Worm (Caenorhabditis elegans) whole organism, young adult: ENCODE results near the gene dhcr-7.
A peak's percentile ranks its signal among the peaks of the same experiment; 100 is the strongest.

Source experiments
- C17E4.6 ChIP-seq: fragments of 200-800 bp; sonication (Bioruptor generic); IDR thresholded peaks from 2 replicates; pipeline ENCODE4 v1.3.6; 2022; ENCODE audit warnings: missing genetic modification reagents, missing genetic modification characterization, missing compliant biosample characterization
- D2030.7 ChIP-seq: fragments of 200-800 bp; sonication (Bioruptor generic); IDR thresholded peaks from 2 replicates; pipeline ENCODE4 v1.3.6; 2022; ENCODE audit warnings: missing genetic modification reagents, missing genetic modification characterization, missing compliant biosample characterization
- F52B5.7 ChIP-seq: sonication (generic microtip); optimal IDR thresholded peaks from 2 replicates; lab custom pipeline; 2016; ENCODE audit warnings: mild to moderate bottlenecking, missing genetic modification characterization, missing compliant biosample characterization
- F57C9.4 ChIP-seq: sonication (generic microtip); optimal IDR thresholded peaks from 2 replicates; lab custom pipeline; 2017; ENCODE audit warnings: mild to moderate bottlenecking, missing genetic modification characterization, missing compliant biosample characterization
- Y53F4B.3 ChIP-seq: fragments of 200-800 bp; sonication (Bioruptor generic); IDR thresholded peaks from 2 replicates; pipeline ENCODE4 v1.3.6; 2022; ENCODE audit warnings: missing genetic modification reagents, missing genetic modification characterization, missing compliant biosample characterization
- Y56A3A.18 ChIP-seq: fragments of 200-800 bp; sonication (Bioruptor generic); IDR thresholded peaks from 2 replicates; pipeline ENCODE4 v1.3.6; 2022; ENCODE audit warnings: missing genetic modification reagents, missing genetic modification characterization, missing compliant biosample characterization
- ama-1 ChIP-seq, 3 experiments: fragments of 150-350 bp in 1 of 3; sonication (generic microtip) in 2 of 3; optimal IDR thresholded peaks; 2 replicates each; lab custom pipeline; 2014 to 2018; ENCODE audit warnings: missing biosample characterization in 2 of 3, missing genetic modification characterization in 2 of 3, missing genetic modification reagents in 2 of 3
- atf-7 ChIP-seq: sonication (generic microtip); optimal IDR thresholded peaks from 2 replicates; lab custom pipeline; 2017; ENCODE audit warnings: mild to moderate bottlenecking, missing genetic modification characterization, missing compliant biosample characterization
- athp-1 ChIP-seq: sonication (generic microtip); optimal IDR thresholded peaks from 2 replicates; lab custom pipeline; 2017; ENCODE audit warnings: mild to moderate bottlenecking, missing genetic modification characterization, missing compliant biosample characterization
- bed-2 ChIP-seq: fragments of 200-800 bp; sonication (Bioruptor generic); IDR thresholded peaks from 2 replicates; pipeline ENCODE4 v1.3.6; 2022; ENCODE audit warnings: missing genetic modification reagents, missing genetic modification characterization, missing compliant biosample characterization
- ceh-100 ChIP-seq: fragments of 200-800 bp; sonication (Bioruptor generic); IDR thresholded peaks from 2 replicates; pipeline ENCODE4 v1.3.6; 2022; ENCODE audit warnings: missing genetic modification reagents, missing genetic modification characterization, missing compliant biosample characterization
- ceh-27 ChIP-seq: fragments of 200-800 bp; sonication (Bioruptor generic); optimal IDR thresholded peaks from 2 replicates; lab custom pipeline; 2018; ENCODE audit warnings: mild to moderate bottlenecking, missing genetic modification characterization, moderate library complexity, missing compliant biosample characterization
- ceh-58 ChIP-seq: fragments of 200-800 bp; sonication (Bioruptor generic); IDR thresholded peaks from 2 replicates; pipeline ENCODE4 v1.3.6; 2022; ENCODE audit warnings: missing genetic modification characterization, missing compliant biosample characterization
- chd-7 ChIP-seq: sonication (generic microtip); optimal IDR thresholded peaks from 2 replicates; lab custom pipeline; 2016; ENCODE audit warnings: mild to moderate bottlenecking, missing genetic modification characterization, moderate library complexity, missing compliant biosample characterization
- dpl-1 ChIP-seq: fragments of 150-350 bp; optimal IDR thresholded peaks from 2 replicates; lab custom pipeline; 2014; ENCODE audit warnings: missing biosample characterization, missing genetic modification reagents, missing genetic modification characterization
- hsf-1 ChIP-seq: fragments of 200-800 bp; sonication (Bioruptor generic); IDR thresholded peaks from 2 replicates; pipeline ENCODE4 v1.3.6; 2022; ENCODE audit warnings: missing genetic modification reagents, missing genetic modification characterization, missing compliant biosample characterization
- let-607 ChIP-seq, 2 experiments: fragments of 200-800 bp in 1 of 2; sonication (Bioruptor generic) in 1 of 2; sonication (generic microtip) in 1 of 2; optimal IDR thresholded peaks; 2 replicates each; lab custom pipeline; 2016 to 2018; ENCODE audit warnings: mild to moderate bottlenecking in 2 of 2, missing compliant biosample characterization in 2 of 2, missing genetic modification characterization in 2 of 2, moderate library complexity in 2 of 2, missing genotype in 1 of 2
- lin-26 ChIP-seq: fragments of 200-800 bp; sonication (Bioruptor generic); IDR thresholded peaks from 2 replicates; pipeline ENCODE4 v1.3.6; 2022; ENCODE audit warnings: missing genetic modification reagents, missing genetic modification characterization, missing compliant biosample characterization
- lin-35 ChIP-seq, 3 experiments: fragments of 150-350 bp in 2 of 3; sonication (generic microtip) in 1 of 3; optimal IDR thresholded peaks; 2 replicates each; lab custom pipeline; 2014 to 2018; ENCODE audit warnings: missing biosample characterization in 3 of 3, missing genetic modification characterization in 3 of 3, missing genetic modification reagents in 3 of 3
- lin-40 ChIP-seq: sonication (generic microtip); optimal IDR thresholded peaks from 2 replicates; lab custom pipeline; 2016; ENCODE audit warnings: missing genetic modification characterization, mild to moderate bottlenecking, missing compliant biosample characterization, missing genotype, missing genetic modification reagents
- lir-1 ChIP-seq: fragments of 200-800 bp; sonication (Bioruptor generic); conservative IDR thresholded peaks from 2 replicates; pipeline ENCODE4 v1.3.6; 2022; ENCODE audit warnings: missing genetic modification reagents, missing genetic modification characterization, missing compliant biosample characterization
- lsy-27 ChIP-seq: sonication (generic microtip); optimal IDR thresholded peaks from 2 replicates; lab custom pipeline; 2017; ENCODE audit warnings: missing genetic modification characterization, mild to moderate bottlenecking, missing compliant biosample characterization, antibody characterized with exemption, missing genotype, borderline replicate concordance; ENCODE audit not compliant: insufficient read depth
- madf-10 ChIP-seq: sonication (generic microtip); optimal IDR thresholded peaks from 2 replicates; lab custom pipeline; 2016; ENCODE audit warnings: mild to moderate bottlenecking, missing genetic modification characterization, missing compliant biosample characterization
- madf-3 ChIP-seq: fragments of 200-800 bp; sonication (Bioruptor generic); IDR thresholded peaks from 2 replicates; pipeline ENCODE4 v1.3.6; 2022; ENCODE audit warnings: missing genetic modification reagents, missing genetic modification characterization, missing compliant biosample characterization
- madf-8 ChIP-seq: fragments of 200-800 bp; sonication (Bioruptor generic); conservative IDR thresholded peaks from 2 replicates; pipeline ENCODE4 v1.3.6; 2022; ENCODE audit warnings: missing genetic modification reagents, missing genetic modification characterization, missing compliant biosample characterization
- mcd-1 ChIP-seq: fragments of 200-800 bp; sonication (Bioruptor generic); IDR thresholded peaks from 2 replicates; pipeline ENCODE4 v1.3.6; 2022; ENCODE audit warnings: missing genetic modification reagents, missing genetic modification characterization, missing compliant biosample characterization
- nhr-80 ChIP-seq: sonication (generic microtip); optimal IDR thresholded peaks from 2 replicates; lab custom pipeline; 2016; ENCODE audit warnings: missing genetic modification characterization, missing compliant biosample characterization
- rpc-1 ChIP-seq, 2 experiments: fragments of 150-350 bp in 1 of 2; sonication (generic microtip) in 1 of 2; optimal IDR thresholded peaks; 2 replicates each; lab custom pipeline; 2014 to 2018; ENCODE audit warnings: missing biosample characterization in 1 of 2, missing genetic modification characterization in 1 of 2, missing genetic modification reagents in 1 of 2, missing genotype in 1 of 2
- sea-2 ChIP-seq: fragments of 200-800 bp; sonication (Bioruptor generic); IDR thresholded peaks from 2 replicates; pipeline ENCODE4 v1.3.6; 2022; ENCODE audit warnings: missing genetic modification characterization, missing compliant biosample characterization
- tbx-9 ChIP-seq: sonication (generic microtip); optimal IDR thresholded peaks from 2 replicates; lab custom pipeline; 2016; ENCODE audit warnings: borderline replicate concordance, missing genetic modification characterization, inconsistent platforms, missing compliant biosample characterization
- xnd-1 ChIP-seq: sonication (generic microtip); optimal IDR thresholded peaks from 2 replicates; lab custom pipeline; 2016; ENCODE audit warnings: missing genotype, missing genetic modification reagents, missing genetic modification characterization, missing compliant biosample characterization
- ztf-3 ChIP-seq: fragments of 200-800 bp; sonication (Bioruptor generic); optimal IDR thresholded peaks from 2 replicates; lab custom pipeline; 2018; ENCODE audit warnings: mild to moderate bottlenecking, missing genetic modification characterization, missing compliant biosample characterization

Gene dhcr-7

DNA sequence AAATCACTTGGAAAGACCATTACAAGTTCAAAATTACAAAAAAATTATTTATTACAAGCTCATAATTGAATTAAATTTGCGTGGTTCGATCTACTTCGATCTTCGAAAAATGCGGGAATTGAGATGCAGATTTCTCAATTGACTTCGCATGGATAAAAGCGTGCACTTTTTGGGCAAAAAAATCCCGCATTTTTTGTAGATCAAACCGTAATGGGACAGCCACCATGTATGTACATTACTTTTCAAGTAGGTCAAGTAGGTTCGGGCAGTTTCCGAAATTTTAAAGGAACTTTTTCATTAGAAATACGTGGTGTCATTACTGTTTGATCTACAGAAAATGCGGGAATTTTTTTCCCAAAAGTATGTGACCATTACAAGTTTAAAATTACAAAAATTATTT is 12.4 kb upstream of the dhcr-7 start (continued):
- TF ChIP-seq tbx-9, result no peak
- peak; percentile 46; the same call in 1 of the 2 replicates for TF ChIP-seq ceh-100 (GFP tag; lab: Robert Waterston, UW)
- TF ChIP-seq madf-3 (GFP tag; lab: Robert Waterston, UW), result 0 out of 2 replicates have a peak, but pooled peaks have one; percentile 51

DNA sequence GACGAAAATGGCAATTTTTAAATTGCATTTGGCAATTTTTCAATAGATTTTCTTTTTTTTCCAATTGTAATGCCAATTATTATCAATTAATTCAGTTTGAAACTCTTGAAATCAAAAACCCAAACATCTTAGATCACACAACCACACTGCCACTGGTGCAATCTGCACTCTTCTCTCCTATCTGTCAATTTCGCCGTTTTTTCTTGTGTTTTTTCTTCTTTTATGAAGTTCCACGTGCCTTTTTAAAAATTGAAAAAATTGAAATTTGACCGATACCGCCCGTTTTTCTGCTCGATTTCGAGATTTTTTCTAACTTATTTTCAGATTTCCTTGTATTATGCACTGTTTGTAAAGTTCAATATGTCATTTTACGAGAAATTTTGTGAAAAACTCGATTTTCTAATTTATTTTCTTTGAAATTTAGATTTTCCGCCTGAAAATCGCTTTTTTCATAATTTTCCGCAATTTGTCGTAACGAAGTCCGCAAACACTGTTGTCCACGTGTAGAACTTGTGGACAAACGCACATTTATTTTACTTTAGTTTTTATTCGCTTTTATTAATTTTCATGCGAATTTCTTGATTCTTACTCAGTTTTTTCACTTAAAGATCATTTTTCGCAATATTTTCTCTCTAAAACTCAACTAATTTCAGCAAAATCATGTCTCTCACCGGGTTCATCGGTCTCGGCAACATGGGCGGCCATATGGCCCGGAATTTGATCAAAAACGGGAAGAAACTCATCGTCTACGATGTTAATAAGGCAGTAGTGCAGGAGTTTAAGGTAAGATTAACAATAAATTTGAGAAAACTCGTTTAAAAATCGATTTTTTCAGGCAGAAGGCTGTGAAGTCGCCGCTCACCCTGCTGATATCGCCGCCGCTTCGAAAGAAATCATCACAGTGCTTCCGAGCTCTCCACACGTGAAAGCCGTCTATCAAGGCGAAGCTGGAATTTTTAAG is 8.4 kb upstream of the dhcr-7 start, which contains the start of gene B0250.5:
Gene B0250.5, plus strand, starts transcription at position 654 of the 961 bp plus-strand sequence.
- TF ChIP-seq nhr-80 (peak; percentile 52), D2030.7 (GFP tag; lab: Robert Waterston, UW) (peak; percentile 26; the same call in 1 of the 2 replicates), lin-35 (GFP tag; optimal IDR thresholded peaks at IDR 0.05; lab: Kevin White, UChicago) (peak in 1 of 3 experiments; percentile 61), let-607 (tag; optimal IDR thresholded peaks at IDR 0.05; lab: Kevin White, UChicago) (peak; percentile 48 to 79), lin-40 (tag; lab: Kevin White, UChicago) (peak; percentile 32), hsf-1 (GFP tag; lab: Robert Waterston, UW) (no peak), F52B5.7 (no peak)

DNA sequence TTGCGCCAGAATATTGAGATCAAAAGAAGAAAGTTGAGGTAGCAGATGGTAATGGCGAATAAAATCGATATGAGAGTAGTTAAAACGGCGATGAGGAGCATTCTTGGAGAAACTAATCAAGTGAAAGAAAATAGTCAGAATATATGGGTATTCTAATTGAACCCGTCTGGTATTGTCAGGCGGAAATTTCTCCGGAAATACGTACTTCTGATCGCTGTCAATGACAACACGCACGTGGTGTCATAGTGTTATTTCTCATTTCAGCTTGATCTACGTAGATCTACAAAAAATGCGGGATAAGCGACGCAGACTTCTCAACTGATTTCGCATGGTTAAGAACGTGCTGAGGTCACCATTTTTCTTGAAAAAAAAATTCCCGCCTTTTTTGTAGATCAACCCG is 7.2 kb upstream of the dhcr-7 start, which contains the start of gene srbc-79:
Gene srbc-79, minus strand, starts transcription at position 101 of the 400 bp plus-strand sequence.
- TF ChIP-seq lsy-27 (no peak), atf-7 (tag; lab: Kevin White, UChicago) (no peak), ztf-3 (GFP tag; lab: Kevin White, UChicago) (no peak), dpl-1 (GFP tag; lab: Kevin White, UChicago) (no peak), xnd-1 (tag; lab: Kevin White, UChicago) (no peak), madf-8 (GFP tag; lab: Robert Waterston, UW) (no peak), Y56A3A.18 (no peak), chd-7 (no peak), hsf-1 (GFP tag; lab: Robert Waterston, UW) (no peak), F57C9.4 (no peak), madf-10 (no peak), Y53F4B.3 (GFP tag; lab: Robert Waterston, UW) (no peak), bed-2 (GFP tag; lab: Robert Waterston, UW) (no peak), mcd-1 (GFP tag; lab: Robert Waterston, UW) (no peak), rpc-1 (optimal IDR thresholded peaks at IDR 0.05; lab: Kevin White, UChicago) (no peak), rpc-1 (tag; optimal IDR thresholded peaks at IDR 0.05; lab: Kevin White, UChicago) (no peak), ceh-100 (GFP tag; lab: Robert Waterston, UW) (no peak), ama-1 (optimal IDR thresholded peaks at IDR 0.05; lab: Kevin White, UChicago) (no peak), ama-1 (GFP tag; optimal IDR thresholded peaks at IDR 0.05; lab: Kevin White, UChicago) (no peak), F52B5.7 (no peak)

DNA sequence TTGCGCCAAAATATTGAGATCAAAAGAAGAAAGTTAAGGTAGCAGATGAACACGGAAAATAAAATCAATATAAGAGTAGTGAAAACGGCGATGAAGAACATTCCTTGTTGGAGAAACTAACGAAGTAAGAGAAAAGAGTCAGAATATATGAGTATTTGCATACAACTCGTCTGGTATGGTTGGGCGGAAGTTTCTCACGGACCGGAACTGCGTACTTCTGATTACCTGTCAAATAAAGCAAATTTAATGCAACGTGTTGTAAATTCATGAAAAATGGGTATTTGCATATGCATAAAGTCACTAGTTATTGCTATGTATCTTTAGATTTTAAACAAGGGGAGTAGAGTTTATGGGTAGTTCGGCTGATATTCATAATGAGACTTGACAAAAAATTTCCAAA is 3.9 kb upstream of the dhcr-7 start, which contains the start of gene srbc-78:
Gene srbc-78, minus strand, starts transcription at position 101 of the 400 bp plus-strand sequence.
- TF ChIP-seq ceh-58 (GFP tag; lab: Robert Waterston, UW) (no peak), tbx-9 (no peak), lin-26 (GFP tag; lab: Robert Waterston, UW) (no peak), mcd-1 (GFP tag; lab: Robert Waterston, UW) (no peak), lir-1 (GFP tag; lab: Robert Waterston, UW) (no peak), athp-1 (tag; lab: Kevin White, UChicago) (no peak), ceh-27 (GFP tag; lab: Kevin White, UChicago) (no peak), nhr-80 (no peak), madf-10 (no peak), C17E4.6 (GFP tag; lab: Robert Waterston, UW) (no peak), sea-2 (GFP tag; lab: Robert Waterston, UW) (no peak)
